Worm (Caenorhabditis elegans) whole organism, young adult: ENCODE data around the gene ndab-1.

Experiments used
- B0336.3 ChIP-seq: fragments of 200-800 bp; sonication (Bioruptor generic); IDR thresholded peaks from 2 replicates; pipeline ENCODE4 v1.3.6; 2022; ENCODE audit warnings: missing genetic modification characterization, missing compliant biosample characterization
- D2030.7 ChIP-seq: fragments of 200-800 bp; sonication (Bioruptor generic); IDR thresholded peaks from 2 replicates; pipeline ENCODE4 v1.3.6; 2022; ENCODE audit warnings: missing genetic modification reagents, missing genetic modification characterization, missing compliant biosample characterization
- F10E7.11 ChIP-seq: sonication (generic microtip); optimal IDR thresholded peaks from 2 replicates; lab custom pipeline; 2017; ENCODE audit warnings: mild to moderate bottlenecking, missing genetic modification characterization, moderate library complexity, missing compliant biosample characterization
- F23B12.7 ChIP-seq: sonication (generic microtip); optimal IDR thresholded peaks from 2 replicates; lab custom pipeline; 2017; ENCODE audit warnings: missing genetic modification characterization, mild to moderate bottlenecking, missing compliant biosample characterization, antibody characterized with exemption, moderate library complexity; ENCODE audit not compliant: insufficient read depth
- F37B4.10 ChIP-seq: fragments of 200-800 bp; sonication (Bioruptor generic); IDR thresholded peaks from 2 replicates; pipeline ENCODE4 v1.3.6; 2022; ENCODE audit warnings: missing genetic modification characterization, missing compliant biosample characterization
- F55B11.4 ChIP-seq: sonication (generic microtip); optimal IDR thresholded peaks from 2 replicates; lab custom pipeline; 2016; ENCODE audit warnings: missing compliant biosample characterization, missing genetic modification characterization, borderline replicate concordance; ENCODE audit not compliant: insufficient read depth
- F57C9.4 ChIP-seq: sonication (generic microtip); optimal IDR thresholded peaks from 2 replicates; lab custom pipeline; 2017; ENCODE audit warnings: mild to moderate bottlenecking, missing genetic modification characterization, missing compliant biosample characterization
- T26A5.8 ChIP-seq: sonication (generic microtip); optimal IDR thresholded peaks from 2 replicates; lab custom pipeline; 2016; ENCODE audit warnings: missing genetic modification characterization, missing compliant biosample characterization
- Y53F4B.3 ChIP-seq: fragments of 200-800 bp; sonication (Bioruptor generic); IDR thresholded peaks from 2 replicates; pipeline ENCODE4 v1.3.6; 2022; ENCODE audit warnings: missing genetic modification reagents, missing genetic modification characterization, missing compliant biosample characterization
- Y53G8AR.9 ChIP-seq: fragments of 200-800 bp; sonication (Bioruptor generic); conservative IDR thresholded peaks from 2 replicates; pipeline ENCODE4 v1.3.6; 2022; ENCODE audit warnings: missing genetic modification reagents, missing genetic modification characterization, missing compliant biosample characterization
- Y56A3A.18 ChIP-seq: fragments of 200-800 bp; sonication (Bioruptor generic); IDR thresholded peaks from 2 replicates; pipeline ENCODE4 v1.3.6; 2022; ENCODE audit warnings: missing genetic modification reagents, missing genetic modification characterization, missing compliant biosample characterization
- Y67H2A.10 ChIP-seq: fragments of 200-800 bp; sonication (Bioruptor generic); conservative IDR thresholded peaks from 2 replicates; pipeline ENCODE4 v1.3.6; 2022; ENCODE audit warnings: missing genetic modification reagents, missing genetic modification characterization, missing compliant biosample characterization
- aptf-2 ChIP-seq: fragments of 200-800 bp; sonication (Bioruptor generic); conservative IDR thresholded peaks from 2 replicates; pipeline ENCODE4 v1.3.6; 2022; ENCODE audit warnings: missing genetic modification reagents, missing genetic modification characterization, missing compliant biosample characterization
- aptf-3 ChIP-seq: fragments of 200-800 bp; sonication (Bioruptor generic); IDR thresholded peaks from 2 replicates; pipeline ENCODE4 v1.3.6; 2022; ENCODE audit warnings: missing genetic modification characterization, missing compliant biosample characterization
- bed-1 ChIP-seq: fragments of 200-800 bp; sonication (Bioruptor generic); IDR thresholded peaks from 2 replicates; pipeline ENCODE4 v1.3.6; 2022; ENCODE audit warnings: missing genetic modification reagents, missing genetic modification characterization, missing compliant biosample characterization
- ceh-27 ChIP-seq: fragments of 200-800 bp; sonication (Bioruptor generic); optimal IDR thresholded peaks from 2 replicates; lab custom pipeline; 2018; ENCODE audit warnings: mild to moderate bottlenecking, missing genetic modification characterization, moderate library complexity, missing compliant biosample characterization
- ceh-40 ChIP-seq: fragments of 200-800 bp; sonication (Bioruptor generic); IDR thresholded peaks from 2 replicates; pipeline ENCODE4 v1.3.6; 2022; ENCODE audit warnings: missing genetic modification characterization, missing compliant biosample characterization
- ceh-58 ChIP-seq: fragments of 200-800 bp; sonication (Bioruptor generic); IDR thresholded peaks from 2 replicates; pipeline ENCODE4 v1.3.6; 2022; ENCODE audit warnings: missing genetic modification characterization, missing compliant biosample characterization
- ceh-79 ChIP-seq: sonication (generic microtip); optimal IDR thresholded peaks from 2 replicates; lab custom pipeline; 2017; ENCODE audit warnings: mild to moderate bottlenecking, missing genetic modification characterization, missing compliant biosample characterization
- chd-7 ChIP-seq: sonication (generic microtip); optimal IDR thresholded peaks from 2 replicates; lab custom pipeline; 2016; ENCODE audit warnings: mild to moderate bottlenecking, missing genetic modification characterization, moderate library complexity, missing compliant biosample characterization
- die-1 ChIP-seq: sonication (generic microtip); optimal IDR thresholded peaks from 2 replicates; lab custom pipeline; 2016; ENCODE audit warnings: missing genotype, mild to moderate bottlenecking, missing genetic modification characterization, missing compliant biosample characterization
- dpff-1 ChIP-seq: sonication (generic microtip); optimal IDR thresholded peaks from 2 replicates; lab custom pipeline; 2017; ENCODE audit warnings: mild to moderate bottlenecking, missing genetic modification characterization, missing compliant biosample characterization
- efl-1 ChIP-seq: fragments of 150-350 bp; optimal IDR thresholded peaks from 2 replicates; lab custom pipeline; 2014; ENCODE audit warnings: missing biosample characterization, missing genetic modification reagents, missing genetic modification characterization
- egl-44 ChIP-seq: fragments of 200-800 bp; sonication (Bioruptor generic); IDR thresholded peaks from 2 replicates; pipeline ENCODE4 v1.3.6; 2022; ENCODE audit warnings: missing genetic modification reagents, missing genetic modification characterization, missing compliant biosample characterization
- egrh-3 ChIP-seq: fragments of 200-800 bp; sonication (Bioruptor generic); IDR thresholded peaks from 2 replicates; pipeline ENCODE4 v1.3.6; 2022; ENCODE audit warnings: missing genetic modification reagents, missing genetic modification characterization, missing compliant biosample characterization
- ekl-4 ChIP-seq: fragments of 200-800 bp; sonication (Bioruptor generic); IDR thresholded peaks from 2 replicates; pipeline ENCODE4 v1.3.6; 2022; ENCODE audit warnings: missing genetic modification reagents, missing genetic modification characterization, missing compliant biosample characterization
- ets-4 ChIP-seq: fragments of 200-800 bp; sonication (Bioruptor generic); optimal IDR thresholded peaks from 2 replicates; lab custom pipeline; 2018; ENCODE audit warnings: mild to moderate bottlenecking, missing genetic modification characterization, missing compliant biosample characterization
- gei-17 ChIP-seq: fragments of 200-800 bp; sonication (Bioruptor generic); optimal IDR thresholded peaks from 2 replicates; lab custom pipeline; 2018; ENCODE audit warnings: mild to moderate bottlenecking, missing genetic modification characterization, missing compliant biosample characterization
- him-1 ChIP-seq: sonication (generic microtip); optimal IDR thresholded peaks from 2 replicates; lab custom pipeline; 2016; ENCODE audit warnings: missing genotype, missing genetic modification reagents, missing genetic modification characterization, missing compliant biosample characterization
- hlh-26 ChIP-seq: fragments of 200-800 bp; sonication (Bioruptor generic); conservative IDR thresholded peaks from 2 replicates; pipeline ENCODE4 v1.3.6; 2022; ENCODE audit warnings: missing genetic modification reagents, missing genetic modification characterization, missing compliant biosample characterization
- hmg-1.2 ChIP-seq: fragments of 200-800 bp; sonication (Bioruptor generic); IDR thresholded peaks from 2 replicates; pipeline ENCODE4 v1.3.6; 2022; ENCODE audit warnings: missing genetic modification reagents, missing genetic modification characterization, missing compliant biosample characterization
- let-526 ChIP-seq: fragments of 200-800 bp; sonication (Bioruptor generic); IDR thresholded peaks from 2 replicates; pipeline ENCODE4 v1.3.6; 2022; ENCODE audit warnings: missing genetic modification reagents, missing genetic modification characterization, missing compliant biosample characterization
- lin-26 ChIP-seq: fragments of 200-800 bp; sonication (Bioruptor generic); IDR thresholded peaks from 2 replicates; pipeline ENCODE4 v1.3.6; 2022; ENCODE audit warnings: missing genetic modification reagents, missing genetic modification characterization, missing compliant biosample characterization
- nfya-1 ChIP-seq: sonication (generic microtip); optimal IDR thresholded peaks from 2 replicates; lab custom pipeline; 2017; ENCODE audit warnings: antibody characterized with exemption, missing compliant biosample characterization, missing genetic modification characterization, borderline replicate concordance; ENCODE audit not compliant: insufficient read depth
- nhr-179 ChIP-seq: sonication (generic microtip); optimal IDR thresholded peaks from 2 replicates; lab custom pipeline; 2016; ENCODE audit warnings: mild to moderate bottlenecking, missing genetic modification characterization, missing compliant biosample characterization
- rcor-1 ChIP-seq: fragments of 200-800 bp; sonication (Bioruptor generic); IDR thresholded peaks from 2 replicates; pipeline ENCODE4 v1.3.6; 2022; ENCODE audit warnings: missing genetic modification reagents, missing genetic modification characterization, missing compliant biosample characterization
- repo-1 ChIP-seq: sonication (generic microtip); optimal IDR thresholded peaks from 2 replicates; lab custom pipeline; 2017; ENCODE audit warnings: mild to moderate bottlenecking, missing genetic modification characterization, missing compliant biosample characterization
- sea-2 ChIP-seq: fragments of 200-800 bp; sonication (Bioruptor generic); IDR thresholded peaks from 2 replicates; pipeline ENCODE4 v1.3.6; 2022; ENCODE audit warnings: missing genetic modification characterization, missing compliant biosample characterization
- snpc-1.1 ChIP-seq: sonication (generic microtip); optimal IDR thresholded peaks from 2 replicates; lab custom pipeline; 2017; ENCODE audit warnings: missing genetic modification characterization, mild to moderate bottlenecking, missing compliant biosample characterization, antibody characterized with exemption, moderate library complexity, missing genotype, missing genetic modification reagents; ENCODE audit not compliant: insufficient read depth
- snpc-1.3 ChIP-seq: sonication (generic microtip); optimal IDR thresholded peaks from 2 replicates; lab custom pipeline; 2017; ENCODE audit warnings: missing genetic modification characterization, mild to moderate bottlenecking, missing compliant biosample characterization, antibody characterized with exemption, moderate library complexity, missing genotype, missing genetic modification reagents; ENCODE audit not compliant: insufficient read depth
- zfh-2 ChIP-seq: fragments of 200-800 bp; sonication (Bioruptor generic); conservative IDR thresholded peaks from 2 replicates; pipeline ENCODE4 v1.3.6; 2022; ENCODE audit warnings: missing genetic modification reagents, missing genetic modification characterization, missing compliant biosample characterization
- ztf-22 ChIP-seq: fragments of 200-800 bp; sonication (Bioruptor generic); optimal IDR thresholded peaks from 2 replicates; lab custom pipeline; 2018; ENCODE audit warnings: mild to moderate bottlenecking, missing genetic modification characterization, moderate library complexity, missing compliant biosample characterization
- ztf-6 ChIP-seq: fragments of 200-800 bp; sonication (Bioruptor generic); IDR thresholded peaks from 2 replicates; pipeline ENCODE4 v1.3.6; 2022; ENCODE audit warnings: missing genetic modification reagents, missing genetic modification characterization, missing compliant biosample characterization

The ndab-1 gene

ce11 chrIII:11876130-11876529, 39.4 kb downstream of the ndab-1 start:
- TF ChIP-seq D2030.7 (no peak), zfh-2 (GFP tag; lab: Robert Waterston, UW) (0 out of 2 replicates have a peak, but pooled peaks have one; percentile 23)

- no peak for TF ChIP-seq him-1 (tag; lab: Kevin White, UChicago)
- no peak for TF ChIP-seq F23B12.7
- no peak for TF ChIP-seq aptf-2 (GFP tag; lab: Robert Waterston, UW)
- TF ChIP-seq T26A5.8 (tag; lab: Kevin White, UChicago), result no peak
- TF ChIP-seq F37B4.10 (GFP tag; lab: Robert Waterston, UW), result no peak
- TF ChIP-seq nfya-1 (tag; lab: Kevin White, UChicago), result no peak
- TF ChIP-seq egl-44, result no peak
- TF ChIP-seq ets-4 (GFP tag; lab: Kevin White, UChicago), result no peak
- 0 out of 2 replicates have a peak, but pooled peaks have one; percentile 25 for TF ChIP-seq ekl-4 (GFP tag; lab: Robert Waterston, UW)
- no peak for TF ChIP-seq ceh-27 (GFP tag; lab: Kevin White, UChicago)
- no peak for TF ChIP-seq ztf-6 (GFP tag; lab: Robert Waterston, UW)
- TF ChIP-seq lin-26 (GFP tag; lab: Robert Waterston, UW), result no peak
- no peak for TF ChIP-seq Y56A3A.18
- no peak for TF ChIP-seq repo-1 (tag; lab: Kevin White, UChicago)
- no peak for TF ChIP-seq F57C9.4 (tag; lab: Kevin White, UChicago)
- no peak for TF ChIP-seq Y53F4B.3 (GFP tag; lab: Robert Waterston, UW)
- no peak for TF ChIP-seq F10E7.11 (tag; lab: Kevin White, UChicago)
- TF ChIP-seq chd-7 (tag; lab: Kevin White, UChicago), result no peak
- TF ChIP-seq ceh-58 (GFP tag; lab: Robert Waterston, UW), result no peak
- TF ChIP-seq ceh-79, result no peak
- no peak for TF ChIP-seq dpff-1 (tag; lab: Kevin White, UChicago)
- TF ChIP-seq egrh-3 (GFP tag; lab: Robert Waterston, UW), result peak; percentile 66
- TF ChIP-seq zfh-2 (GFP tag; lab: Robert Waterston, UW), result peak; percentile 81
- TF ChIP-seq snpc-1.1 (tag; lab: Kevin White, UChicago), result no peak
- no peak for TF ChIP-seq hlh-26 (GFP tag; lab: Robert Waterston, UW)
- TF ChIP-seq gei-17 (GFP tag; lab: Kevin White, UChicago), result no peak
Measured at ce11 chrIII:11874242-11874641, 41.3 kb downstream of the ndab-1 start.

- TF ChIP-seq egrh-3 (GFP tag; lab: Robert Waterston, UW) (peak; percentile 9; the same call in 1 of the 2 replicates), zfh-2 (GFP tag; lab: Robert Waterston, UW) (peak; percentile 54), bed-1 (GFP tag; lab: Robert Waterston, UW) (0 out of 2 replicates have a peak, but pooled peaks have one; percentile 79), hmg-1.2 (GFP tag; lab: Robert Waterston, UW) (no peak), aptf-3 (0 out of 2 replicates have a peak, but pooled peaks have one; percentile 19), ztf-22 (GFP tag; lab: Kevin White, UChicago) (no peak)
Measured at ce11 chrIII:11871617-11872016, 43.9 kb downstream of the ndab-1 start.

- TF ChIP-seq rcor-1 (GFP tag; lab: Robert Waterston, UW), result no peak
- TF ChIP-seq snpc-1.3 (tag; lab: Kevin White, UChicago), result no peak
- no peak for TF ChIP-seq die-1
- TF ChIP-seq efl-1 (GFP tag; lab: Kevin White, UChicago), result no peak
- TF ChIP-seq let-526, result no peak
- TF ChIP-seq ztf-22 (GFP tag; lab: Kevin White, UChicago), result no peak
- TF ChIP-seq sea-2 (GFP tag; lab: Robert Waterston, UW), result no peak
- TF ChIP-seq Y56A3A.18, result no peak
- TF ChIP-seq F55B11.4 (tag; lab: Kevin White, UChicago), result no peak
- TF ChIP-seq ceh-40 (GFP tag; lab: Robert Waterston, UW), result 0 out of 2 replicates have a peak, but pooled peaks have one; percentile 28
- TF ChIP-seq Y53G8AR.9 (GFP tag; lab: Robert Waterston, UW), result 0 out of 2 replicates have a peak, but pooled peaks have one; percentile 23
- peak; percentile 49; the same call in 1 of the 2 replicates for TF ChIP-seq Y67H2A.10
- TF ChIP-seq nhr-179 (tag; lab: Kevin White, UChicago), result no peak
- TF ChIP-seq B0336.3 (GFP tag; lab: Robert Waterston, UW), result 0 out of 2 replicates have a peak, but pooled peaks have one; percentile 16
Measured at ce11 chrIII:11870009-11870408, 45.5 kb downstream of the ndab-1 start.
